Worm (Caenorhabditis elegans) whole organism, young adult: ENCODE data around the gene daf-5.
"Not testable (repeated sequence)": the region's sequence is repeated elsewhere in the genome, so short reads cannot be mapped to it uniquely, and the experiment has no call there.

ENCODE experiments used
- D2030.7 ChIP-seq: fragments of 200-800 bp; sonication (Bioruptor generic); IDR thresholded peaks from 2 replicates; pipeline ENCODE4 v1.3.6; 2022; ENCODE audit warnings: missing genetic modification reagents, missing genetic modification characterization, missing compliant biosample characterization
- F10E7.11 ChIP-seq: sonication (generic microtip); optimal IDR thresholded peaks from 2 replicates; lab custom pipeline; 2017; ENCODE audit warnings: mild to moderate bottlenecking, missing genetic modification characterization, moderate library complexity, missing compliant biosample characterization
- F33H1.4 ChIP-seq: fragments of 200-800 bp; sonication (Bioruptor generic); IDR thresholded peaks from 2 replicates; pipeline ENCODE4 v1.3.6; 2022; ENCODE audit warnings: missing genetic modification reagents, missing genetic modification characterization, missing compliant biosample characterization
- F37B4.10 ChIP-seq: fragments of 200-800 bp; sonication (Bioruptor generic); IDR thresholded peaks from 2 replicates; pipeline ENCODE4 v1.3.6; 2022; ENCODE audit warnings: missing genetic modification characterization, missing compliant biosample characterization
- F52B5.7 ChIP-seq: sonication (generic microtip); optimal IDR thresholded peaks from 2 replicates; lab custom pipeline; 2016; ENCODE audit warnings: mild to moderate bottlenecking, missing genetic modification characterization, missing compliant biosample characterization
- K11D2.4 ChIP-seq: fragments of 200-800 bp; sonication (Bioruptor generic); IDR thresholded peaks from 2 replicates; pipeline ENCODE4 v1.3.6; 2022; ENCODE audit warnings: missing genetic modification reagents, missing genetic modification characterization, missing compliant biosample characterization
- Y79H2A.3 ChIP-seq: fragments of 200-800 bp; sonication (Bioruptor generic); conservative IDR thresholded peaks from 2 replicates; pipeline ENCODE4 v1.3.6; 2022; ENCODE audit warnings: missing genetic modification reagents, missing genetic modification characterization, missing compliant biosample characterization
- ama-1 ChIP-seq, 3 experiments: fragments of 150-350 bp in 1 of 3; sonication (generic microtip) in 2 of 3; optimal IDR thresholded peaks; 2 replicates each; lab custom pipeline; 2014 to 2018; ENCODE audit warnings: missing biosample characterization in 2 of 3, missing genetic modification characterization in 2 of 3, missing genetic modification reagents in 2 of 3
- attf-3 ChIP-seq: fragments of 200-800 bp; sonication (Bioruptor generic); conservative IDR thresholded peaks from 2 replicates; pipeline ENCODE4 v1.3.6; 2022; ENCODE audit warnings: missing genetic modification reagents, missing genetic modification characterization, missing compliant biosample characterization
- attf-5 ChIP-seq: fragments of 200-800 bp; sonication (Bioruptor generic); optimal IDR thresholded peaks from 2 replicates; lab custom pipeline; 2018; ENCODE audit warnings: mild to moderate bottlenecking, missing genetic modification characterization, missing compliant biosample characterization
- attf-6 ChIP-seq: fragments of 200-800 bp; sonication (Bioruptor generic); IDR thresholded peaks from 2 replicates; pipeline ENCODE4 v1.3.6; 2022; ENCODE audit warnings: missing genetic modification reagents, missing genetic modification characterization, missing compliant biosample characterization
- bed-2 ChIP-seq: fragments of 200-800 bp; sonication (Bioruptor generic); IDR thresholded peaks from 2 replicates; pipeline ENCODE4 v1.3.6; 2022; ENCODE audit warnings: missing genetic modification reagents, missing genetic modification characterization, missing compliant biosample characterization
- ccch-3 ChIP-seq: fragments of 200-800 bp; sonication (Bioruptor generic); optimal IDR thresholded peaks from 2 replicates; lab custom pipeline; 2018; ENCODE audit warnings: mild to moderate bottlenecking, missing genetic modification characterization, missing compliant biosample characterization
- cebp-2 ChIP-seq: fragments of 200-800 bp; sonication (Bioruptor generic); IDR thresholded peaks from 2 replicates; pipeline ENCODE4 v1.3.6; 2022; ENCODE audit warnings: missing genetic modification characterization, missing compliant biosample characterization
- ceh-58 ChIP-seq: fragments of 200-800 bp; sonication (Bioruptor generic); IDR thresholded peaks from 2 replicates; pipeline ENCODE4 v1.3.6; 2022; ENCODE audit warnings: missing genetic modification characterization, missing compliant biosample characterization
- egl-18 ChIP-seq: fragments of 200-800 bp; sonication (Bioruptor generic); IDR thresholded peaks from 2 replicates; pipeline ENCODE4 v1.3.6; 2022; ENCODE audit warnings: missing genetic modification reagents, missing genetic modification characterization, missing compliant biosample characterization
- egl-44 ChIP-seq: fragments of 200-800 bp; sonication (Bioruptor generic); IDR thresholded peaks from 2 replicates; pipeline ENCODE4 v1.3.6; 2022; ENCODE audit warnings: missing genetic modification reagents, missing genetic modification characterization, missing compliant biosample characterization
- egrh-3 ChIP-seq: fragments of 200-800 bp; sonication (Bioruptor generic); IDR thresholded peaks from 2 replicates; pipeline ENCODE4 v1.3.6; 2022; ENCODE audit warnings: missing genetic modification reagents, missing genetic modification characterization, missing compliant biosample characterization
- ekl-4 ChIP-seq: fragments of 200-800 bp; sonication (Bioruptor generic); IDR thresholded peaks from 2 replicates; pipeline ENCODE4 v1.3.6; 2022; ENCODE audit warnings: missing genetic modification reagents, missing genetic modification characterization, missing compliant biosample characterization
- ets-4 ChIP-seq: fragments of 200-800 bp; sonication (Bioruptor generic); optimal IDR thresholded peaks from 2 replicates; lab custom pipeline; 2018; ENCODE audit warnings: mild to moderate bottlenecking, missing genetic modification characterization, missing compliant biosample characterization
- hsf-1 ChIP-seq: fragments of 200-800 bp; sonication (Bioruptor generic); IDR thresholded peaks from 2 replicates; pipeline ENCODE4 v1.3.6; 2022; ENCODE audit warnings: missing genetic modification reagents, missing genetic modification characterization, missing compliant biosample characterization
- lag-1 ChIP-seq: fragments of 200-800 bp; sonication (Bioruptor generic); IDR thresholded peaks from 2 replicates; pipeline ENCODE4 v1.3.6; 2022; ENCODE audit warnings: missing genetic modification reagents, missing genetic modification characterization, missing compliant biosample characterization
- let-526 ChIP-seq: fragments of 200-800 bp; sonication (Bioruptor generic); IDR thresholded peaks from 2 replicates; pipeline ENCODE4 v1.3.6; 2022; ENCODE audit warnings: missing genetic modification reagents, missing genetic modification characterization, missing compliant biosample characterization
- lin-26 ChIP-seq: fragments of 200-800 bp; sonication (Bioruptor generic); IDR thresholded peaks from 2 replicates; pipeline ENCODE4 v1.3.6; 2022; ENCODE audit warnings: missing genetic modification reagents, missing genetic modification characterization, missing compliant biosample characterization
- lin-35 ChIP-seq, 3 experiments: fragments of 150-350 bp in 2 of 3; sonication (generic microtip) in 1 of 3; optimal IDR thresholded peaks; 2 replicates each; lab custom pipeline; 2014 to 2018; ENCODE audit warnings: missing biosample characterization in 3 of 3, missing genetic modification characterization in 3 of 3, missing genetic modification reagents in 3 of 3
- lin-40 ChIP-seq: sonication (generic microtip); optimal IDR thresholded peaks from 2 replicates; lab custom pipeline; 2016; ENCODE audit warnings: missing genetic modification characterization, mild to moderate bottlenecking, missing compliant biosample characterization, missing genotype, missing genetic modification reagents
- mcd-1 ChIP-seq: fragments of 200-800 bp; sonication (Bioruptor generic); IDR thresholded peaks from 2 replicates; pipeline ENCODE4 v1.3.6; 2022; ENCODE audit warnings: missing genetic modification reagents, missing genetic modification characterization, missing compliant biosample characterization
- mel-28 ChIP-seq: sonication (generic microtip); optimal IDR thresholded peaks from 2 replicates; lab custom pipeline; 2016; ENCODE audit warnings: borderline replicate concordance, mild to moderate bottlenecking, missing genetic modification characterization, missing compliant biosample characterization
- mes-4 ChIP-seq: sonication (generic microtip); optimal IDR thresholded peaks from 2 replicates; lab custom pipeline; 2016; ENCODE audit warnings: missing genotype, missing genetic modification characterization, missing compliant biosample characterization
- nfya-2 ChIP-seq: fragments of 200-800 bp; sonication (Bioruptor generic); IDR thresholded peaks from 2 replicates; pipeline ENCODE4 v1.3.6; 2022; ENCODE audit warnings: missing genetic modification reagents, missing genetic modification characterization, missing compliant biosample characterization
- nfyb-1 ChIP-seq: fragments of 200-800 bp; sonication (Bioruptor generic); IDR thresholded peaks from 2 replicates; pipeline ENCODE4 v1.3.6; 2022; ENCODE audit warnings: missing genetic modification reagents, missing genetic modification characterization, missing compliant biosample characterization
- nhr-120 ChIP-seq: fragments of 200-800 bp; sonication (Bioruptor generic); IDR thresholded peaks from 2 replicates; pipeline ENCODE4 v1.3.6; 2022; ENCODE audit warnings: missing genetic modification characterization, missing compliant biosample characterization
- rcor-1 ChIP-seq: fragments of 200-800 bp; sonication (Bioruptor generic); IDR thresholded peaks from 2 replicates; pipeline ENCODE4 v1.3.6; 2022; ENCODE audit warnings: missing genetic modification reagents, missing genetic modification characterization, missing compliant biosample characterization
- repo-1 ChIP-seq: sonication (generic microtip); optimal IDR thresholded peaks from 2 replicates; lab custom pipeline; 2017; ENCODE audit warnings: mild to moderate bottlenecking, missing genetic modification characterization, missing compliant biosample characterization
- sea-2 ChIP-seq: fragments of 200-800 bp; sonication (Bioruptor generic); IDR thresholded peaks from 2 replicates; pipeline ENCODE4 v1.3.6; 2022; ENCODE audit warnings: missing genetic modification characterization, missing compliant biosample characterization
- sptf-2 ChIP-seq: fragments of 200-800 bp; sonication (Bioruptor generic); optimal IDR thresholded peaks from 2 replicates; lab custom pipeline; 2018; ENCODE audit warnings: mild to moderate bottlenecking, missing genetic modification characterization, missing compliant biosample characterization
- zfh-2 ChIP-seq: fragments of 200-800 bp; sonication (Bioruptor generic); conservative IDR thresholded peaks from 2 replicates; pipeline ENCODE4 v1.3.6; 2022; ENCODE audit warnings: missing genetic modification reagents, missing genetic modification characterization, missing compliant biosample characterization
- ztf-25 ChIP-seq: fragments of 200-800 bp; sonication (Bioruptor generic); IDR thresholded peaks from 2 replicates; pipeline ENCODE4 v1.3.6; 2022; ENCODE audit warnings: missing genetic modification reagents, missing genetic modification characterization, missing compliant biosample characterization
- ztf-28 ChIP-seq: fragments of 200-800 bp; sonication (Bioruptor generic); IDR thresholded peaks from 2 replicates; pipeline ENCODE4 v1.3.6; 2022; ENCODE audit warnings: missing genetic modification reagents, missing genetic modification characterization, missing compliant biosample characterization
- ztf-6 ChIP-seq: fragments of 200-800 bp; sonication (Bioruptor generic); IDR thresholded peaks from 2 replicates; pipeline ENCODE4 v1.3.6; 2022; ENCODE audit warnings: missing genetic modification reagents, missing genetic modification characterization, missing compliant biosample characterization

Gene daf-5

ce11 chrII:14032705-14033104 lies 19.4 kb downstream of the daf-5 start (continued):
- TF ChIP-seq lin-35 (GFP tag; optimal IDR thresholded peaks at IDR 0.05; lab: Kevin White, UChicago), result no peak
- no peak for TF ChIP-seq lin-40 (tag; lab: Kevin White, UChicago)
- TF ChIP-seq ama-1 (optimal IDR thresholded peaks at IDR 0.05; lab: Kevin White, UChicago), result no peak
- TF ChIP-seq ama-1 (GFP tag; optimal IDR thresholded peaks at IDR 0.05; lab: Kevin White, UChicago), result no peak
- no peak for TF ChIP-seq ztf-28
- no peak for TF ChIP-seq F33H1.4
- TF ChIP-seq nfya-2 (GFP tag; lab: Robert Waterston, UW), result no peak
- TF ChIP-seq mel-28 (tag; lab: Kevin White, UChicago), result no peak
- TF ChIP-seq ccch-3, result no peak
- no peak for TF ChIP-seq attf-5
- no peak for TF ChIP-seq egl-44 (GFP tag; lab: Robert Waterston, UW)

ce11 chrII:14021230-14021629 lies 30.9 kb downstream of the daf-5 start, which contains the start of gene F01D5.10:
F01D5.10 (minus strand) TSS chrII:14021330.
- not testable (repeated sequence) for TF ChIP-seq ccch-3; repo-1; mes-4 (tag; lab: Kevin White, UChicago)
- TF ChIP-seq, all 124 proteins: peak for 0; not testable (repeated sequence) for 124

ce11 chrII:14019625-14020024 lies 32.5 kb downstream of the daf-5 start:
- 0 out of 2 replicates have a peak, but pooled peaks have one; percentile 61 for TF ChIP-seq egl-18 (GFP tag; lab: Robert Waterston, UW)
- TF ChIP-seq F52B5.7 (tag; lab: Kevin White, UChicago), result peak; percentile 18
- peak; percentile 40; the same call in 1 of the 2 replicates for TF ChIP-seq D2030.7
- peak; percentile 2 for TF ChIP-seq F10E7.11 (tag; lab: Kevin White, UChicago)
- 0 out of 2 replicates have a peak, but pooled peaks have one; percentile 27 for TF ChIP-seq bed-2 (GFP tag; lab: Robert Waterston, UW)
- TF ChIP-seq egrh-3 (GFP tag; lab: Robert Waterston, UW), result peak; percentile 100
- 0 out of 2 replicates have a peak, but pooled peaks have one; percentile 75 for TF ChIP-seq lin-26 (GFP tag; lab: Robert Waterston, UW)
- TF ChIP-seq ztf-6, result peak; percentile 12; the same call in 1 of the 2 replicates
- 0 out of 2 replicates have a peak, but pooled peaks have one; percentile 30 for TF ChIP-seq attf-6 (GFP tag; lab: Robert Waterston, UW)
- 0 out of 2 replicates have a peak, but pooled peaks have one; percentile 83 for TF ChIP-seq F37B4.10 (GFP tag; lab: Robert Waterston, UW)
- peak; percentile 13 for TF ChIP-seq ets-4
- TF ChIP-seq ceh-58 (GFP tag; lab: Robert Waterston, UW), result peak; percentile 92; the same call in 1 of the 2 replicates
- peak; percentile 8; the same call in 1 of the 2 replicates for TF ChIP-seq rcor-1
- TF ChIP-seq let-526 (GFP tag; lab: Robert Waterston, UW), result peak; percentile 72; the same call in 1 of the 2 replicates
- TF ChIP-seq mcd-1 (GFP tag; lab: Robert Waterston, UW), result peak; percentile 61
- peak; percentile 67 for TF ChIP-seq attf-3 (GFP tag; lab: Robert Waterston, UW)
- 0 out of 2 replicates have a peak, but pooled peaks have one; percentile 9 for TF ChIP-seq F33H1.4
- peak; percentile 40 for TF ChIP-seq sptf-2
- peak; percentile 96 for TF ChIP-seq zfh-2 (GFP tag; lab: Robert Waterston, UW)
- peak; percentile 88; the same call in 1 of the 2 replicates for TF ChIP-seq cebp-2 (GFP tag; lab: Robert Waterston, UW)
- TF ChIP-seq hsf-1, result peak; percentile 60; the same call in 1 of the 2 replicates
- TF ChIP-seq nhr-120 (GFP tag; lab: Robert Waterston, UW), result 0 out of 2 replicates have a peak, but pooled peaks have one; percentile 9
- TF ChIP-seq K11D2.4 (GFP tag; lab: Robert Waterston, UW), result 0 out of 2 replicates have a peak, but pooled peaks have one; percentile 19
- peak; percentile 81 for TF ChIP-seq ztf-25
- peak; percentile 56 for TF ChIP-seq ekl-4
- peak; percentile 68; the same call in 1 of the 2 replicates for TF ChIP-seq sea-2 (GFP tag; lab: Robert Waterston, UW)
- TF ChIP-seq nfyb-1 (GFP tag; lab: Robert Waterston, UW), result 0 out of 2 replicates have a peak, but pooled peaks have one; percentile 27
- TF ChIP-seq attf-5, result peak; percentile 14
- TF ChIP-seq lag-1 (GFP tag; lab: Robert Waterston, UW), result 0 out of 2 replicates have a peak, but pooled peaks have one; percentile 43
- TF ChIP-seq Y79H2A.3 (GFP tag; lab: Robert Waterston, UW), result 0 out of 2 replicates have a peak, but pooled peaks have one; percentile 15
- peak; percentile 45; the same call in 1 of the 2 replicates for TF ChIP-seq egl-44 (GFP tag; lab: Robert Waterston, UW)
